Fruit fly (Drosophila melanogaster) whole organism, embryonic: ENCODE results near the gene Jon99Fii.

Experiments
- CG30020 ChIP-seq: fragments of 200-800 bp; optimal IDR thresholded peaks from 2 replicates; lab custom pipeline; 2019; ENCODE audit warnings: missing biosample characterization, mild to moderate bottlenecking, missing genetic modification characterization, moderate library complexity
- CG9437 ChIP-seq: fragments of 200-800 bp; sonication (Bioruptor generic); optimal IDR thresholded peaks from 2 replicates; lab custom pipeline; 2018; ENCODE audit warnings: missing biosample characterization, mild to moderate bottlenecking, missing genetic modification characterization
- chif ChIP-seq, 2 experiments: fragments of 200-800 bp; sonication (Bioruptor generic); optimal IDR thresholded peaks; 3 replicates each; lab custom pipeline; 2016; ENCODE audit warnings: missing biosample characterization in 2 of 2, missing genetic modification characterization in 2 of 2
- dpn ChIP-seq, 2 experiments: fragments of 200-800 bp; sonication (Bioruptor generic); optimal IDR thresholded peaks; 3 replicates each; lab custom pipeline; 2016; ENCODE audit warnings: missing biosample characterization in 2 of 2, missing genetic modification characterization in 2 of 2

DNA sequence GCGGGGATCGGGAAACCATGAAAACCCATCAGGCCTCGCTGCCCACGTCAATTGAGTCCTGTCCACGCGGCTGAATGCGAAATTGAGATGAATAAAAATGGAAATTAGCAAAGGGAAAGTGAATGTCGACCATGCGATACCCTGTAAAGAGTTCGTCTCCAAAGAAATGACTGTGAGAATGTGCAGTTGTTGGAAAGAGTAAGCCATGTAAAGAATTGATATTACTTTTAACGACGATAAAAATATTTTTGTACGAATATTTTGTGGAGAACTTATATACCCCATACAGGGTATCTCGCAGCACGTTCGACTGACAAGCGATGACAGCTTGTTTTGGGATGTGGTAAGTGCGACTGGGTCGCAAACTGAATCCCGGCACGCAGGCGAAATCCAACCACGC lies 13.4 kb upstream of the Jon99Fii start:
- TF ChIP-seq CG30020 (tag; lab: Kevin White, UChicago), result no peak
- TF ChIP-seq CG9437 (GFP tag; lab: Kevin White, UChicago), result no peak
- no peak for TF ChIP-seq dpn (GFP tag; optimal IDR thresholded peaks at IDR 0.05; lab: Kevin White, UChicago)
- peak in 1 of 2 experiments; percentile 41 for TF ChIP-seq chif (GFP tag; optimal IDR thresholded peaks at IDR 0.05; lab: Kevin White, UChicago)
